Worm (Caenorhabditis elegans): ENCODE data around the gene mltn-3.

ce11 chrII:13924909-13925308, 8.8 kb downstream of the mltn-3 start, which contains the start of gene mltn-5:
- no peak for TF ChIP-seq snpc-4 (tag; optimal IDR thresholded peaks at IDR 0.05)
- TF ChIP-seq nfya-1 (tag; optimal IDR thresholded peaks at IDR 0.05; ENCODE audit: insufficient read depth): no peak

All from whole organism, L3 larva.